Worm (Caenorhabditis elegans) whole organism, midembryonic: ENCODE measurements around the gene F41C3.11.

ENCODE experiments used
- cog-1 ChIP-seq: sonication (generic microtip); optimal IDR thresholded peaks from 2 replicates; lab custom pipeline; 2016; ENCODE audit warnings: missing genetic modification characterization, missing compliant biosample characterization
- flt-1 ChIP-seq: fragments of 200-800 bp; sonication (Bioruptor generic); IDR thresholded peaks from 2 replicates; pipeline ENCODE4 v1.3.6; 2022; ENCODE audit warnings: missing genetic modification characterization, missing compliant biosample characterization
- ref-1 ChIP-seq: fragments of 200-800 bp; sonication (Bioruptor generic); conservative IDR thresholded peaks from 2 replicates; pipeline ENCODE4 v1.3.6; 2022; ENCODE audit warnings: missing genetic modification reagents, missing genetic modification characterization, missing compliant biosample characterization
- tab-1 ChIP-seq: fragments of 200-800 bp; sonication (Bioruptor generic); IDR thresholded peaks from 2 replicates; pipeline ENCODE4 v1.3.6; 2022; ENCODE audit warnings: missing genetic modification characterization, missing compliant biosample characterization

DNA sequence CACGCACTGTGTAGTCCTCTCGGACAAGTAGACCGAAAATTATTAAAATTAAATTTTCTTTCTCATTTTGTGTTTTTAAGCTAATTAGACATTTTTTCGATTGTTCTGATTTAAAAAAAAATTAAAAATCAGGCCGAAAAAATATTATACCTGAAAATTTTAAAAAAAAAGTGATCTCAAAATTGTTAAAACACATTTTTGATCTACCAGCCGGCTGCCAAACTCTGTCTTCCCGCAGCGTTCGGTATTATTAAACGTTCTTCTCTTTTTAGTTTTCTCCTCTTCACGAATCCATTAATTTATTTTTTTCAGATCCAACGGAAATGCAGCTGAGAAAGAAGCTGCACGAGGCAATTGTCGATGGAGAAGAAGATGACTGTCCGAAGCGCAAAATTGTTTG is 19.4 kb upstream of the F41C3.11 start, which contains the start of gene C27D9.1:
- no peak for TF ChIP-seq flt-1 (GFP tag; lab: Robert Waterston, UW)
- TF ChIP-seq tab-1 (GFP tag; lab: Robert Waterston, UW) = no peak
- TF ChIP-seq cog-1 (tag; lab: Kevin White, UChicago) = no peak
- no peak for TF ChIP-seq ref-1 (GFP tag; lab: Robert Waterston, UW)
